Worm (Caenorhabditis elegans): ENCODE data around the gene pin-2.

Gene pin-2

DNA sequence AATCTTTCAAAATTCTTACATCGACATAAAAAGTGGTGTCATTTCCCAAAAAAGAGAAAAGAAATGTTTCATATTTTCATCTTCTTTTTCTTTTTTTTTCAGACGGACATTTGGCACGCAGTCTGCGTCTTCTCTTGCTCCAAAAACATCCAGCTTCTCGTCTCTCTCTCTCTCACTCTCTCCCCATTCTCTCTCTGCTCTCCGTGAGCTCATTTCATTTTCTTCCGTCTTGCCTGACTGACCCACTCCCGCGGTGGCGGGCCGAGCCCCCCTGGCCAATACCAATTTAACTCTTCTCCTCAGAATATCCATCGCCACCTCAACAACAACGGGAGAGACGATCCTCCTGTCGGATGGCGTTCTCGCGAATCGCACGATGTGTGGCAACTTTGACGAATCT is 51.9 kb downstream of the pin-2 start, which contains the start of gene txt-19:
Gene txt-19, plus strand, starts transcription at position 304 of the 400 bp plus-strand sequence.
- peak; percentile 50 for TF ChIP-seq nfya-1 (tag; optimal IDR thresholded peaks at IDR 0.05; ENCODE audit: insufficient read depth)
- no peak for TF ChIP-seq jun-1 (tag; optimal IDR thresholded peaks at IDR 0.05)
- TF ChIP-seq hmg-11 (tag; optimal IDR thresholded peaks at IDR 0.05), result peak; percentile 8
- peak; percentile 63 for TF ChIP-seq lin-39 (tag; optimal IDR thresholded peaks at IDR 0.05)

Data from whole organism, L3 larva.